Fruit fly (Drosophila melanogaster) whole organism, embryonic: ENCODE results near the gene CG32440.
A peak's percentile ranks its signal among the peaks of the same experiment; 100 is the strongest.

Experiments
- Ada2b ChIP-seq: fragments of 200-800 bp; sonication (Bioruptor generic); IDR thresholded peaks from 2 replicates; pipeline ENCODE4 v1.3.6; 2022; ENCODE audit warnings: missing biosample characterization, missing genetic modification characterization
- Antp ChIP-seq: fragments of 200-800 bp; sonication (Bioruptor generic); optimal IDR thresholded peaks from 3 replicates; lab custom pipeline; 2016; ENCODE audit warnings: missing biosample characterization, missing genetic modification characterization
- CG1024 ChIP-seq: fragments of 200-800 bp; sonication (Bioruptor generic); IDR thresholded peaks from 2 replicates; pipeline ENCODE4 v1.3.6; 2022; ENCODE audit warnings: missing biosample characterization, missing genetic modification characterization
- CG10366 ChIP-seq: fragments of 200-800 bp; sonication (Bioruptor generic); IDR thresholded peaks from 2 replicates; pipeline ENCODE4 v1.3.6; 2022; ENCODE audit warnings: missing biosample characterization, missing genetic modification characterization
- CG10462 ChIP-seq: fragments of 200-800 bp; sonication (Bioruptor generic); optimal IDR thresholded peaks from 2 replicates; lab custom pipeline; 2016; ENCODE audit warnings: missing biosample characterization, missing genetic modification characterization
- CG10654 ChIP-seq: fragments of 200-800 bp; sonication (Bioruptor generic); optimal IDR thresholded peaks from 2 replicates; lab custom pipeline; 2016; ENCODE audit warnings: missing biosample characterization, missing genetic modification characterization
- CG11247 ChIP-seq: fragments of 200-800 bp; sonication (Bioruptor generic); IDR thresholded peaks from 2 replicates; pipeline ENCODE4 v1.3.6; 2022; ENCODE audit warnings: missing biosample characterization, missing genetic modification characterization
- CG12236 ChIP-seq: fragments of 200-800 bp; sonication (Bioruptor generic); optimal IDR thresholded peaks from 2 replicates; lab custom pipeline; 2016; ENCODE audit warnings: missing biosample characterization, missing genetic modification characterization
- CG12299 ChIP-seq: fragments of 200-800 bp; sonication (Bioruptor generic); optimal IDR thresholded peaks from 2 replicates; lab custom pipeline; 2018; ENCODE audit warnings: missing biosample characterization, mild to moderate bottlenecking, missing genetic modification characterization
- CG13287 ChIP-seq: fragments of 200-800 bp; sonication (Bioruptor generic); IDR thresholded peaks from 2 replicates; pipeline ENCODE4 v1.3.6; 2022; ENCODE audit warnings: missing biosample characterization, missing genetic modification characterization; ENCODE audit not compliant: partially characterized antibody
- CG17612 ChIP-seq: fragments of 200-800 bp; sonication (Bioruptor generic); IDR thresholded peaks from 2 replicates; pipeline ENCODE4 v1.3.6; 2022; ENCODE audit warnings: missing biosample characterization, missing genetic modification characterization
- CG17802 ChIP-seq: fragments of 200-800 bp; sonication (Bioruptor generic); optimal IDR thresholded peaks from 2 replicates; lab custom pipeline; 2018; ENCODE audit warnings: missing biosample characterization, mild to moderate bottlenecking, missing genetic modification characterization, moderate library complexity
- CG31388 ChIP-seq: fragments of 200-800 bp; sonication (Bioruptor generic); optimal IDR thresholded peaks from 2 replicates; lab custom pipeline; 2016; ENCODE audit warnings: missing biosample characterization, missing genetic modification characterization
- CG3163 ChIP-seq: fragments of 200-800 bp; sonication (Bioruptor generic); optimal IDR thresholded peaks from 3 replicates; lab custom pipeline; 2016; ENCODE audit warnings: missing biosample characterization, missing genetic modification characterization
- CG33213 ChIP-seq: fragments of 200-800 bp; sonication (Bioruptor generic); optimal IDR thresholded peaks from 3 replicates; lab custom pipeline; 2016; ENCODE audit warnings: missing biosample characterization, missing genetic modification characterization
- CG34376 ChIP-seq: fragments of 200-800 bp; sonication (Bioruptor generic); optimal IDR thresholded peaks from 2 replicates; lab custom pipeline; 2018; ENCODE audit warnings: missing biosample characterization, mild to moderate bottlenecking, missing genetic modification characterization
- CG4328 ChIP-seq: fragments of 200-800 bp; sonication (Bioruptor generic); optimal IDR thresholded peaks from 3 replicates; lab custom pipeline; 2017; ENCODE audit warnings: missing biosample characterization, missing genetic modification reagents, missing genetic modification characterization
- CG4617 ChIP-seq: fragments of 200-800 bp; sonication (Bioruptor generic); optimal IDR thresholded peaks from 3 replicates; lab custom pipeline; 2016; ENCODE audit warnings: missing biosample characterization, missing genetic modification characterization, borderline replicate concordance
- CG5953 ChIP-seq: fragments of 200-800 bp; sonication (Bioruptor generic); IDR thresholded peaks from 2 replicates; pipeline ENCODE4 v1.3.6; 2022; ENCODE audit warnings: missing biosample characterization, missing genetic modification characterization
- CG7963 ChIP-seq: fragments of 200-800 bp; sonication (Bioruptor generic); IDR thresholded peaks from 3 replicates; pipeline ENCODE4 v1.3.6; 2022; ENCODE audit warnings: missing biosample characterization, missing genetic modification characterization; ENCODE audit not compliant: partially characterized antibody
- CG9817 ChIP-seq: fragments of 200-800 bp; sonication (Bioruptor generic); optimal IDR thresholded peaks from 2 replicates; lab custom pipeline; 2018; ENCODE audit warnings: missing biosample characterization, mild to moderate bottlenecking, missing genetic modification characterization, moderate library complexity
- Dp ChIP-seq: fragments of 200-800 bp; sonication (Bioruptor generic); optimal IDR thresholded peaks from 2 replicates; lab custom pipeline; 2018; ENCODE audit warnings: missing biosample characterization, mild to moderate bottlenecking, missing genetic modification characterization, moderate library complexity
- HHEX ChIP-seq: fragments of 200-800 bp; sonication (Bioruptor generic); optimal IDR thresholded peaks from 3 replicates; lab custom pipeline; 2017; ENCODE audit warnings: missing biosample characterization, mild to moderate bottlenecking, missing genetic modification characterization, missing genetic modification reagents
- Hey ChIP-seq: fragments of 200-800 bp; sonication (Bioruptor generic); optimal IDR thresholded peaks from 3 replicates; lab custom pipeline; 2018; ENCODE audit warnings: missing biosample characterization, mild to moderate bottlenecking, missing genetic modification characterization
- HmgD ChIP-seq: fragments of 200-800 bp; sonication (Bioruptor generic); optimal IDR thresholded peaks from 3 replicates; lab custom pipeline; 2016; ENCODE audit warnings: missing biosample characterization, missing genetic modification characterization
- Hsf ChIP-seq: fragments of 200-800 bp; sonication (Bioruptor generic); optimal IDR thresholded peaks from 3 replicates; lab custom pipeline; 2016; ENCODE audit warnings: missing biosample characterization, missing genetic modification characterization
- Mad ChIP-seq: fragments of 200-800 bp; sonication (Bioruptor generic); optimal IDR thresholded peaks from 2 replicates; lab custom pipeline; 2016; ENCODE audit warnings: missing biosample characterization, missing genetic modification characterization
- Optix ChIP-seq: fragments of 200-800 bp; sonication (Bioruptor generic); IDR thresholded peaks from 3 replicates; pipeline ENCODE4 v1.3.6; 2022; ENCODE audit warnings: missing biosample characterization, missing genetic modification characterization
- Pdp1 ChIP-seq, 2 experiments: fragments of 200-800 bp; sonication (Bioruptor generic); optimal IDR thresholded peaks; 3 replicates each; lab custom pipeline; 2016; ENCODE audit warnings: missing biosample characterization in 2 of 2, missing genetic modification characterization in 2 of 2, mild to moderate bottlenecking in 1 of 2, moderate library complexity in 1 of 2
- Rfx ChIP-seq: fragments of 200-800 bp; sonication (Bioruptor generic); IDR thresholded peaks from 2 replicates; pipeline ENCODE4 v1.3.6; 2022; ENCODE audit warnings: missing biosample characterization, missing genetic modification characterization
- ase ChIP-seq: fragments of 200-800 bp; sonication (Bioruptor generic); IDR thresholded peaks from 3 replicates; pipeline ENCODE4 v1.3.6; 2022; ENCODE audit warnings: missing biosample characterization, missing genetic modification characterization
- ash1 ChIP-seq: fragments of 200-800 bp; sonication (Bioruptor generic); optimal IDR thresholded peaks from 2 replicates; lab custom pipeline; 2018; ENCODE audit warnings: missing biosample characterization, mild to moderate bottlenecking, missing genetic modification characterization
- bbx ChIP-seq: fragments of 200-800 bp; sonication (Bioruptor generic); IDR thresholded peaks from 2 replicates; pipeline ENCODE4 v1.3.6; 2022; ENCODE audit warnings: missing biosample characterization, missing genetic modification characterization; ENCODE audit not compliant: partially characterized antibody
- chn ChIP-seq: fragments of 200-800 bp; sonication (Bioruptor generic); optimal IDR thresholded peaks from 2 replicates; lab custom pipeline; 2016; ENCODE audit warnings: missing biosample characterization, missing genetic modification characterization
- dan ChIP-seq: fragments of 200-800 bp; sonication (Bioruptor generic); IDR thresholded peaks from 2 replicates; pipeline ENCODE4 v1.3.6; 2022; ENCODE audit warnings: missing biosample characterization, missing genetic modification characterization
- dysf ChIP-seq: fragments of 200-800 bp; sonication (Bioruptor generic); IDR thresholded peaks from 3 replicates; pipeline ENCODE4 v1.3.6; 2022; ENCODE audit warnings: missing biosample characterization, missing genetic modification characterization
- emc ChIP-seq: fragments of 200-800 bp; sonication (Bioruptor generic); optimal IDR thresholded peaks from 2 replicates; lab custom pipeline; 2016; ENCODE audit warnings: missing biosample characterization, missing genetic modification characterization
- fd64A ChIP-seq: fragments of 200-800 bp; sonication (Bioruptor generic); optimal IDR thresholded peaks from 3 replicates; lab custom pipeline; 2018; ENCODE audit warnings: missing biosample characterization, mild to moderate bottlenecking, missing genetic modification characterization
- gce ChIP-seq: fragments of 200-800 bp; sonication (Bioruptor generic); IDR thresholded peaks from 3 replicates; pipeline ENCODE4 v1.3.6; 2022; ENCODE audit warnings: missing biosample characterization, missing genetic modification characterization
- hbn ChIP-seq: fragments of 200-800 bp; sonication (Bioruptor generic); IDR thresholded peaks from 2 replicates; pipeline ENCODE4 v1.3.6; 2022; ENCODE audit warnings: missing biosample characterization, missing genetic modification characterization; ENCODE audit not compliant: partially characterized antibody
- lab ChIP-seq: fragments of 200-800 bp; sonication (Bioruptor generic); optimal IDR thresholded peaks from 3 replicates; lab custom pipeline; 2017; ENCODE audit warnings: missing biosample characterization, missing genetic modification characterization, mild to moderate bottlenecking, moderate library complexity, missing genetic modification reagents
- lola ChIP-seq, 3 experiments: fragments of >200 bp in 2 of 3; fragments of 200-800 bp in 1 of 3; sonication (Bioruptor generic) in 1 of 3; optimal IDR thresholded peaks; 2 replicates each; lab custom pipeline; 2017 to 2019; ENCODE audit warnings: missing biosample characterization in 3 of 3, missing genetic modification characterization in 3 of 3, mild to moderate bottlenecking in 1 of 3, moderate library complexity in 1 of 3
- maf-S ChIP-seq: fragments of 200-800 bp; sonication (Bioruptor generic); optimal IDR thresholded peaks from 2 replicates; lab custom pipeline; 2016; ENCODE audit warnings: missing biosample characterization, missing genetic modification characterization
- pzg ChIP-seq: fragments of 200-800 bp; sonication (Bioruptor generic); optimal IDR thresholded peaks from 3 replicates; lab custom pipeline; 2018; ENCODE audit warnings: missing biosample characterization, mild to moderate bottlenecking, missing genetic modification characterization, moderate library complexity
- ranshi ChIP-seq: fragments of 200-800 bp; sonication (Bioruptor generic); IDR thresholded peaks from 2 replicates; pipeline ENCODE4 v1.3.6; 2022; ENCODE audit warnings: missing biosample characterization, missing genetic modification characterization
- sd ChIP-seq: fragments of 200-800 bp; sonication (Bioruptor generic); optimal IDR thresholded peaks from 3 replicates; lab custom pipeline; 2018; ENCODE audit warnings: missing biosample characterization, mild to moderate bottlenecking, missing genetic modification characterization, moderate library complexity
- toy ChIP-seq: fragments of 200-800 bp; sonication (Bioruptor generic); IDR thresholded peaks from 2 replicates; pipeline ENCODE4 v1.3.6; 2022; ENCODE audit warnings: missing biosample characterization, missing genetic modification characterization
- tup ChIP-seq: fragments of 200-800 bp; sonication (Bioruptor generic); optimal IDR thresholded peaks from 2 replicates; lab custom pipeline; 2016; ENCODE audit warnings: missing biosample characterization, mild to moderate bottlenecking, missing genetic modification characterization, moderate library complexity
- twi ChIP-seq: fragments of 200-800 bp; optimal IDR thresholded peaks from 2 replicates; lab custom pipeline; 2019; ENCODE audit warnings: missing biosample characterization, mild to moderate bottlenecking, missing genetic modification characterization, moderate library complexity
- zen2 ChIP-seq: fragments of 200-800 bp; sonication (Bioruptor generic); IDR thresholded peaks from 3 replicates; pipeline ENCODE4 v1.3.6; 2022; ENCODE audit warnings: missing biosample characterization, missing genetic modification characterization; ENCODE audit not compliant: partially characterized antibody

CG32440 gene

DNA sequence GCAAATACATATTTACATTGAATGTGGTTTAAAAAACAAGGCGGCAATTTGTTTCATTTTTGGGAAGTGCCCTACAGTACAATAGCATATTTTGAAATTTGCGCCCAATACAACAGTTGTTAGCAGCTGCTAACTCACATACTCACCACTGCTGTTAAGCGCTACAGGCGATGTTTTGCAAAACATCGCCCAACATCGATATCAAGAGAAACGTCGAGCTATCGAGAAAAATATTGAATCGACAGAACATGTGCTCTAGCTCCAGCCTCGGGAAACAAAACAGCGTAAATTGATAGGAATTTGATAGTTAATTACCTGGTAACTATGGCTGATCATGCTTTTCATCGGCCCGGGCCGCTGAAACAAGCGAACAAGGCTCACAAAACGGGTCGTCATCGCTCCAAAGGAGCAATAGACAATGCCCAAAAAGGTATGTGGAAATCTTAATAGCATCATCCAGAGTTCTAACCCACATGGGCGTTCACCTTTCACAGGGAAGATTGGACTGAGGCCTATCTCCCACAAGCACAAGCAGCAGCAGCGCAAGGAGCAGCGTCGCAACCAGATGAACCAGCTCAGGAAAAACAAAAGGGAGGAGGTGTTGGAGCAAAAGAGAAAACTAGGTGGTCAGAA, 24.9 kb upstream of the CG32440 start, which contains the start of gene Tsr1 (continued):
- TF ChIP-seq CG33213 (no peak), Rfx (GFP tag; lab: Robert Waterston, UW) (peak; percentile 14; the same call in 1 of the 2 replicates), CG11247 (GFP tag; lab: Robert Waterston, UW) (no peak), HmgD (GFP tag; lab: Kevin White, UChicago) (no peak), Hey (no peak), lola (GFP tag; optimal IDR thresholded peaks at IDR 0.05; lab: Kevin White, UChicago) (no peak), toy (GFP tag; lab: Robert Waterston, UW) (no peak), chn (GFP tag; lab: Kevin White, UChicago) (no peak), ranshi (GFP tag; lab: Robert Waterston, UW) (no peak), bbx (GFP tag; lab: Robert Waterston, UW) (peak; percentile 92), tup (GFP tag; lab: Kevin White, UChicago) (no peak), Antp (no peak), dysf (GFP tag; lab: Robert Waterston, UW) (no peak), lab (GFP tag; lab: Kevin White, UChicago) (no peak), CG12236 (no peak), CG1024 (GFP tag; lab: Robert Waterston, UW) (no peak), CG10462 (GFP tag; lab: Kevin White, UChicago) (no peak), CG5953 (GFP tag; lab: Robert Waterston, UW) (no peak), CG17802 (no peak), CG31388 (GFP tag; lab: Kevin White, UChicago) (no peak), emc (no peak), Hsf (no peak), CG10654 (GFP tag; lab: Kevin White, UChicago) (no peak), Ada2b (no peak), CG34376 (GFP tag; lab: Kevin White, UChicago) (no peak), Pdp1 (GFP tag; optimal IDR thresholded peaks at IDR 0.05; lab: Kevin White, UChicago) (no peak), maf-S (GFP tag; lab: Kevin White, UChicago) (no peak), CG10366 (no peak), CG13287 (peak; percentile 94), CG17612 (GFP tag; lab: Robert Waterston, UW) (no peak), ash1 (GFP tag; lab: Kevin White, UChicago) (no peak), HHEX (no peak), CG4617 (GFP tag; lab: Kevin White, UChicago) (peak; percentile 32), gce (GFP tag; lab: Robert Waterston, UW) (no peak), zen2 (GFP tag; lab: Robert Waterston, UW) (peak; percentile 94), fd64A (no peak), CG7963 (GFP tag; lab: Robert Waterston, UW) (peak; percentile 83), Mad (GFP tag; lab: Kevin White, UChicago) (no peak), pzg (GFP tag; lab: Kevin White, UChicago) (peak; percentile 69), ase (no peak), hbn (GFP tag; lab: Robert Waterston, UW) (peak; percentile 83), dan (GFP tag; lab: Robert Waterston, UW) (no peak), CG9817 (tag; lab: Kevin White, UChicago) (no peak), sd (tag; lab: Kevin White, UChicago) (no peak), twi (tag; lab: Kevin White, UChicago) (no peak), CG12299 (tag; lab: Kevin White, UChicago) (no peak), Optix (no peak), CG4328 (no peak), CG3163 (GFP tag; lab: Kevin White, UChicago) (no peak), Dp (GFP tag; lab: Kevin White, UChicago) (peak; percentile 88)
